Worm (Caenorhabditis elegans): ENCODE measurements around the gene F22F7.2.
"Not testable (repeated sequence)": the region's sequence is repeated elsewhere in the genome, so short reads cannot be mapped to it uniquely, and the experiment has no call there.

F22F7.2 gene

ce11 chrV:2122517-2122916 lies at the start of gene F22F7.2:
F22F7.2 (plus strand) TSS chrV:2122782.
- no peak for TF ChIP-seq W03F9.2 (tag; optimal IDR thresholded peaks at IDR 0.05)
- TF ChIP-seq dao-5 (tag; optimal IDR thresholded peaks at IDR 0.05): no peak
- TF ChIP-seq him-1 (tag; optimal IDR thresholded peaks at IDR 0.05): no peak

DNA sequence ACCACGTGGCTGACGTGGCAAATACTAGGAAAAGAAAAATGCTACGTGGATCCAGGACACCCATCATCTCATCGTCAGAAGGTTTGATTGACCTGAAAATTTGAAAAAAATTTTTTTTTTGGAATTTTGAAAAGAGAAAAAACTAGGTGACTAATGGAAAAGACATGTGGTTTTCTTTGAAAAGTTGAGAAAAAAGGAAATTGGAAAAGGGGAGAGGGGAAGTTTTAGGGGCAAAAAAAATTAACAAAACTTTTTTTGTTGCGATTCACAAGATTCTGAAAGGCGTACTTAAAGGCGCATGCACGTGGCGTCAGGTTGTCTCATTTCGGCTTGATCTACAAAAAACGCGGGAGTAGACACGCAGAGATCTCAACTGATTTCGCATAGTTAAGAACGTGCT lies 49.8 kb upstream of the F22F7.2 start, which contains the start of gene Y40B10A.9:
TSS of gene Y40B10A.9 (minus strand) at position 101 of the 400 bp plus-strand sequence.
- TF ChIP-seq W03F9.2 (tag; optimal IDR thresholded peaks at IDR 0.05) (no peak), dao-5 (tag; optimal IDR thresholded peaks at IDR 0.05) (no peak), him-1 (tag; optimal IDR thresholded peaks at IDR 0.05) (no peak)

- no peak for TF ChIP-seq W03F9.2 (tag; optimal IDR thresholded peaks at IDR 0.05)
- no peak for TF ChIP-seq dao-5 (tag; optimal IDR thresholded peaks at IDR 0.05)
- no peak for TF ChIP-seq him-1 (tag; optimal IDR thresholded peaks at IDR 0.05)
These were observed 46.5 kb upstream of the F22F7.2 start for ce11 chrV:2076043-2076442.

ce11 chrV:2081269-2081668 lies 41.3 kb upstream of the F22F7.2 start:
- TF ChIP-seq dao-5 (tag; optimal IDR thresholded peaks at IDR 0.05): no peak
- no peak for TF ChIP-seq W03F9.2 (tag; optimal IDR thresholded peaks at IDR 0.05)
- no peak for TF ChIP-seq him-1 (tag; optimal IDR thresholded peaks at IDR 0.05)

DNA sequence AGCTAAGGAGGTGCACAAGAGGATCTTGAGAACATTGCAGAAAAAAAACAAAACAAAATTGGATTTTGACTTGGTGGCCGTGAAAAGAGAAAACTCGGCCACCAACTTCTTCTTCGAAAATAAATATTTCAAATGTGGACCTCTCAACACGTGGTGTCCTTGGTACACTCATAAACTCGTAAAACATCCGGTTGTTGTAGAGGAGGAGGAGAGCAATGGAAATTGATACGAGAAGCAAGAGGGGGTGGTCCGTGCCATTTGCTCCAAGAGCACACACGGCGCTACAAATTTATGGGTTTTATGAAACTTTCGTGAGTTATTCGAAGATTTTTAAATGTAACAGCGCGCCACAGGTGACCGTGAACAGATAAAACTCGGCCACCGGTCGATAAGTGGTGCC lies 40.7 kb upstream of the F22F7.2 start:
- TF ChIP-seq W03F9.2 (tag; optimal IDR thresholded peaks at IDR 0.05) (no peak), him-1 (tag; optimal IDR thresholded peaks at IDR 0.05) (no peak), dao-5 (tag; optimal IDR thresholded peaks at IDR 0.05) (no peak)

DNA sequence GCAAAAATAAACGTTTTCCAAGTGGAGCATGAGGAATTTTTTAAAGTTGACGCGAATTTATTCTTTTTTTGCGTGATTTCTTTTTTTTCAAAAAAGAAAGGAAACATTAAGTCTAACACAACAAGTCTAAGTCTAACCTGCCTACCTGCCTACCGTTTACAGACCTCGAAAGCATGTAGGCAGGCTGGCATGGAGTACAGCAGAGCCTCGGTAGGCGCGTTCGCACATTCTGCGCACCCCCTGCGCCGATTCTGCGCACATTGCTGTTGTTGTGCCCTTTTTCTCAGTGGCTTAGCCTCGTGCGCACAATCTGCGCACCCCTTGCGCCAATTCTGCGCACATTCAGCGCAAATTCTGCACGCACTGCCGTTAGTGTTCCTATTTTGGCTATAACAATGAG lies 38.7 kb upstream of the F22F7.2 start:
- TF ChIP-seq him-1 (tag; optimal IDR thresholded peaks at IDR 0.05) (no peak), dao-5 (tag; optimal IDR thresholded peaks at IDR 0.05) (no peak), W03F9.2 (tag; optimal IDR thresholded peaks at IDR 0.05) (no peak)

DNA sequence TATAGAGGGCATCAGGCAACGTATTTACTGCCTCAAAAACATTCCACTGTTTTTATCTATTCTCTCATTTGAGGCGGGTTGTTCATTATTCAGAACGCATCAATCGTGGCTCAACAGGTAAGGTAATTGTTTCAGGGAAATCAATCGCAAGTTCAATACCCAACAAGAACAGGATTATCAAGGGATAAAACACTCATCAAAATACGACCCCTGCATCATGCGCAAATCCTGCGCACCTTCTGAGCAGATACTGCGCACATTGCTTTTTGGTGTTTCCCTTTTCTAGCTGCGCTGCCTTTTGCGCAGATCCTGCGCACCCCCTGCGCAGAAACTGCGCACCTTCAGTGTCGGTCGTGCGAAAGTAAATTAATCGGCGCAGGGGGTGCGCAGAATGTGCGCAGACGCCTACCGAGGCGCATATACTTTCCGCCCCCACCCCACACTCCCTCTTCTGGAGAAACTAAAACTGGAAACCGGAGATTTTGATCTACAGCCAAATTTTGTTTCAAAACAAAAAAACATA lies 36.8 kb upstream of the F22F7.2 start, which contains the start of gene F36F12.3:
TSS of gene F36F12.3 (plus strand) at position 51 of the 523 bp plus-strand sequence.
- TF ChIP-seq W03F9.2, him-1, dao-5 (tag; optimal IDR thresholded peaks at IDR 0.05): not testable (repeated sequence)

- not testable (repeated sequence) for TF ChIP-seq dao-5, him-1, W03F9.2 (tag; optimal IDR thresholded peaks at IDR 0.05)
These were observed 32.3 kb upstream of the F22F7.2 start, which contains the start of gene ztf-28 for ce11 chrV:2090321-2090720. ztf-28 (plus strand) TSS chrV:2090669.

DNA sequence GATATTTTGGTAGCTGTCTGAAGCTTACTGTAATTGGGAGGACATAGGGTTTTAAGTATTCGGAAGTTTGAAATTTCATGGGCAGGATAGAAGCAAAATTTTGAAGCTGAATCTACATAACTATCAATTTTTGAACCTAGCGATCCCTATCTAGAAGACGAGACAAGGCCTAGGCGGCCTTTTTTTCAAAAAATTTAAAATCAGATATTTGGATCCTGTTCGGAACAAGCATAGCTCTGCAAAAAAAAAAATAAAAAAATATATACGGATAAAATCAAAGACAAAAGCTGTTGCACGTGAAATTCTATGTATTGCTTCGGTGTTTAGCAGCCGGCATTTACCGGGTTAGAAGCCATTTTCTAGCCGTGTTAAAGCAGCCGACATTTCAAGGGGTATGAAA lies 27.4 kb upstream of the F22F7.2 start, which contains the start of gene F36F12.2:
TSS of gene F36F12.2 (minus strand) at position 101 of the 400 bp plus-strand sequence.
- no peak for TF ChIP-seq him-1 (tag; optimal IDR thresholded peaks at IDR 0.05)
- no peak for TF ChIP-seq W03F9.2 (tag; optimal IDR thresholded peaks at IDR 0.05)
- TF ChIP-seq dao-5 (tag; optimal IDR thresholded peaks at IDR 0.05): no peak

DNA sequence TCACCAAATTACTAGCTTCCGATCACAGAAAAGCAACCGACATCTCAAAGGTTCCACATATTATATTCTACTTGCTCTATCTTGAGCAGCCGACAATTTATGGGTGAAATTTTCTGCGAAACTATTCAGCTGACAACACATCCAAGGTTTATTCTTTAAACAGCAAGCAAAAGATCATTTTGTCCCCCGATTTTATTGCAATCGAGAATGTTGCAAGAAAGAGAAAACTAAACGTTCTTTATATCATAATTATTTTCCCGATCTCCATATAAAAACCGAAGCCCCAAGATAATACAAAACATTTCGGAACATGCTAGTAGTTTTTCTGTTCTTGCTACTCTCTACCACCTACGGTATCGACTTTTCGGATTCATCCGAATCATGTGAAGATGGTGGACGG lies 26.8 kb upstream of the F22F7.2 start, which contains the start of gene clec-207:
TSS of gene clec-207 (plus strand) at position 301 of the 400 bp plus-strand sequence.
- TF ChIP-seq him-1 (tag; optimal IDR thresholded peaks at IDR 0.05) (no peak), W03F9.2 (tag; optimal IDR thresholded peaks at IDR 0.05) (no peak), dao-5 (tag; optimal IDR thresholded peaks at IDR 0.05) (no peak)

DNA sequence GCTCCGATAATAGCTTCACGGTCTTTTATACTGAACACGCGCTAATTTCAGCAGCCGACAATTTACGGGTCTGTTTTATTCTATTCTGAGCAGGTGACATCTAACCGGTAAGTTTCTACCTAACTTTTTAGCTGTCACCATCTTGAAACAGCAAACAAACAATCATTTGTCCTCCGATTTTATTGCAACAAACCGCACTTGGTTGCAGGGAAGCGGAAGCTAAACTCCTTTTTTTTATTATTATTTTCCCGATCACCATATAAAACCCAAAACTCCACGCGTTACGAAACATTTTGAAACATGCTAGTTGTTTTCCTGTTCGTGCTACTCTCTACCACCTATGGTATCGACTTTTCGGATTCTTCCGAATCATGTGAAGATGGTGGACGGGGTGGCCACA lies 24.9 kb upstream of the F22F7.2 start, which contains the start of gene clec-208:
TSS of gene clec-208 (plus strand) at position 301 of the 400 bp plus-strand sequence.
- no peak for TF ChIP-seq dao-5 (tag; optimal IDR thresholded peaks at IDR 0.05)
- no peak for TF ChIP-seq him-1 (tag; optimal IDR thresholded peaks at IDR 0.05)

ce11 chrV:2099040-2099439 lies 23.5 kb upstream of the F22F7.2 start, which contains the start of gene F36F12.7:
F36F12.7 (plus strand) TSS chrV:2099340.
- TF ChIP-seq W03F9.2 (tag; optimal IDR thresholded peaks at IDR 0.05) (no peak), dao-5 (tag; optimal IDR thresholded peaks at IDR 0.05) (no peak), him-1 (tag; optimal IDR thresholded peaks at IDR 0.05) (no peak)

DNA sequence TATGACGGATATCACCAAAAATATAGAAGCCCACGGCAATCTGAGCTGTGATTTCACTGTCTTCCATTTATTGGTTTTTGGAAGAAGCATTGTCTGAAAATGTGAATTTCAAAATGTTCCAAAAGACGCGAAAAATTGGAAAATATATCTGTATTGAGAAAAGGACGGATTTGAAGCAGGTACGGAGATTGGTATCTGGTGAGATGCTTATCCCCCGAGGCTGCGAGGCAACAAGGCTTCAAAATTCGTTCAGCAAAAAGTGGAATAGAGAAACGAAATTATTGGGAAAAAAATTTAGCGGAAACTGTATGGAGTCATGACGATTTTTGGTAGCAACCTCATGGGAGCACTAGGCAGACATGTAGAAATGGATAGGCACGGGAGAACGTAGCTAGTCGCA lies 19.5 kb upstream of the F22F7.2 start, which contains the start of gene F36F12.1:
TSS of gene F36F12.1 (minus strand) at position 101 of the 400 bp plus-strand sequence.
- TF ChIP-seq W03F9.2 (tag; optimal IDR thresholded peaks at IDR 0.05) (no peak), dao-5 (tag; optimal IDR thresholded peaks at IDR 0.05) (no peak), him-1 (tag; optimal IDR thresholded peaks at IDR 0.05) (no peak)

ce11 chrV:2105976-2106375 lies 16.6 kb upstream of the F22F7.2 start, which contains the start of gene F22F7.4:
F22F7.4 (minus strand) TSS chrV:2106076.
- TF ChIP-seq dao-5 (tag; optimal IDR thresholded peaks at IDR 0.05) (no peak), W03F9.2 (tag; optimal IDR thresholded peaks at IDR 0.05) (no peak), him-1 (tag; optimal IDR thresholded peaks at IDR 0.05) (no peak)
